Worm (Caenorhabditis elegans): ENCODE measurements around the gene F40G9.14.

ce11 chrIII:159665-160064, 17.9 kb downstream of the F40G9.14 start:
- TF ChIP-seq klf-2 (GFP tag; conservative IDR thresholded peaks at IDR 0.05): no peak
- no peak for TF ChIP-seq ztf-29 (GFP tag; IDR thresholded peaks at IDR 0.05)

Data from whole organism, midembryonic.